Worm (Caenorhabditis elegans): Measurements from ENCODE around the gene D1054.9.

D1054.9 gene

DNA sequence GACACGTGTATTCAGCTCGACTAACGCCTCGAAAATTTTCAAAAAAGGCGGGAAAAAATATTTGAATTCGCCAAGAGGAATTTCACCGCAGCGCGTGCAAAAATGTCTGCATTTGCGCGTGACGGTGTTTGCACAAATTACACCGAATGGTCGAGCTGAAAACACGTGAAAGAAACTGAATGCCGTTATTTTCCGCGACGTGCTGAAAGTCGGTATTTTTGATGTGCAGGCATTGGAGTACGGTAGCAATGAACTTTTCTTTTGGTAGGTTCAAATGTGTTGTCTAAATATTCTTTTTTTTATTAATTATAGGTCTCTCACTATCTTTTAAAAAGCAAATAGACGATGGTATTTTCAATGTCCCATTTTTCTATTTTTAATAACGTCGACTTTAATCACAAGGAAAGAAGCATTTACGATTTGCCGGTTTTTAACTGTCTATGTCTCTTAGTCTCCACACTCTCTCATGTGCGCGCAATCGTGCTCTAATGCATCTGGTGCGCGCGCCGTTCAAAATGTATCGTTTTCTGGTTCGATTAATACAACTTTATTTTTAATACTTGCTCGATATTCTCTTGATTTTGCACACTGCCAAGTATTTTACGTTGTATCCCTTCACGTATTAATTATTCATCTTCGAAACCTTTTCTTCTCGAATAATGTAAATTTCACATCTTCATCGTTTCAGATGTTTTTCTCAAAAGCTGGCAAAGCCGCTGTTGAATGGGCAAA, 22.7 kb upstream of the D1054.9 start, which contains the start of the genes C29A12.1 and lig-1:
Gene C29A12.1 (minus strand): TSS at position 63 of the 732 bp plus-strand sequence.
Gene lig-1 (plus strand): TSS at position 682 of the 732 bp plus-strand sequence.
- TF ChIP-seq C34F6.9 (tag; optimal IDR thresholded peaks at IDR 0.05), result peak; percentile 22
- no peak for TF ChIP-seq skn-1 (tag; optimal IDR thresholded peaks at IDR 0.05)
- TF ChIP-seq blmp-1 (tag; optimal IDR thresholded peaks at IDR 0.05; ENCODE audit: insufficient read depth), result no peak
- no peak for TF ChIP-seq zag-1 (tag; optimal IDR thresholded peaks at IDR 0.05)
- peak; percentile 45 for TF ChIP-seq unc-55 (GFP tag; optimal IDR thresholded peaks at IDR 0.05)
- peak; percentile 41 for TF ChIP-seq gmeb-1 (tag; optimal IDR thresholded peaks at IDR 0.05)
- no peak for TF ChIP-seq unc-62 (GFP tag; optimal IDR thresholded peaks at IDR 0.05)
- no peak for TF ChIP-seq alr-1 (tag; optimal IDR thresholded peaks at IDR 0.05)
- TF ChIP-seq lin-13 (GFP tag; optimal IDR thresholded peaks at IDR 0.05), result no peak
- no peak for TF ChIP-seq lin-11 (tag; optimal IDR thresholded peaks at IDR 0.05)
- TF ChIP-seq peb-1 (tag; optimal IDR thresholded peaks at IDR 0.05), result no peak
- TF ChIP-seq F13H6.1 (tag; optimal IDR thresholded peaks at IDR 0.05), result no peak
- no peak for TF ChIP-seq sem-4 (tag; optimal IDR thresholded peaks at IDR 0.05)
- TF ChIP-seq lsy-2 (tag; optimal IDR thresholded peaks at IDR 0.05), result peak in 1 of 2 experiments; percentile 36
- no peak for TF ChIP-seq ama-1 (optimal IDR thresholded peaks at IDR 0.05)
- no peak for TF ChIP-seq ceh-82 (tag; optimal IDR thresholded peaks at IDR 0.05)
- no peak for TF ChIP-seq lin-39 (tag; optimal IDR thresholded peaks at IDR 0.05)
- peak; percentile 39 for TF ChIP-seq nhr-129 (tag; optimal IDR thresholded peaks at IDR 0.05)
- no peak for TF ChIP-seq mab-5 (tag; optimal IDR thresholded peaks at IDR 0.05)

- TF ChIP-seq nhr-129 (tag; optimal IDR thresholded peaks at IDR 0.05) (no peak), peb-1 (tag; optimal IDR thresholded peaks at IDR 0.05) (no peak), ZK546.5 (tag; optimal IDR thresholded peaks at IDR 0.05) (no peak), ceh-16 (tag; optimal IDR thresholded peaks at IDR 0.05) (no peak), sma-3 (GFP tag; optimal IDR thresholded peaks at IDR 0.05) (no peak), F13H6.1 (tag; optimal IDR thresholded peaks at IDR 0.05) (no peak), nhr-21 (tag; optimal IDR thresholded peaks at IDR 0.05) (no peak), ceh-82 (tag; optimal IDR thresholded peaks at IDR 0.05) (no peak), crh-2 (tag; optimal IDR thresholded peaks at IDR 0.05) (no peak), egl-27 (tag; optimal IDR thresholded peaks at IDR 0.05) (no peak), R02D3.7 (tag; optimal IDR thresholded peaks at IDR 0.05) (no peak), mab-5 (tag; optimal IDR thresholded peaks at IDR 0.05) (no peak), fos-1 (tag; optimal IDR thresholded peaks at IDR 0.05) (no peak), mbf-1 (tag; optimal IDR thresholded peaks at IDR 0.05) (no peak), ztf-4 (tag; optimal IDR thresholded peaks at IDR 0.05) (no peak), blmp-1 (tag; optimal IDR thresholded peaks at IDR 0.05; ENCODE audit: insufficient read depth) (no peak), aly-2 (tag; optimal IDR thresholded peaks at IDR 0.05) (no peak)
Observed at ce11 chrV:10811763-10812162, 20.9 kb upstream of the D1054.9 start, which contains the start of gene C29A12.22. TSS of gene C29A12.22 (plus strand) at chrV:10812063.

DNA sequence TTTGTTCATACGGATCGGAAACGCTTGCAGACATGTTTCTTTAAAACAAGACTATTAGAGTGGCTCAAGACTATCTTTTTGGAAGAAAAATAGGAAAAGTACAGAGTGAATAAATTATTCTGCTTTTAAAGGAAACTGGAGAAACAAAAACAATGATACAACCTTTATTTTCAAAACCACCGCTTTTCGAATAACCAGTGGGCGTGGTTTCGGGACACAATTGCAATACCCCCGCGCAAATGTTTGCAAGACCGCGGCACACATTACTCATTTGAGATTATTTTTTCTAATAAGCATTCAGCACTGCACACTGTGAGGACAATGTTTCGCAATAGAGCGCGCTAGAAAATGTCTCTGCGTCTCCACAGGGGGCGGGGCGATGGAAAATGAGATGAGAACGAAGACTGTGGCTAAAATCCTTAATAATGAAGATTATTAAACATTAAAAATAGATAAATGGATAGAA, 17.0 kb upstream of the D1054.9 start, which contains the start of gene plrg-1:
Gene plrg-1 (minus strand): TSS at position 51 of the 466 bp plus-strand sequence.
- TF ChIP-seq ztf-11 (tag; optimal IDR thresholded peaks at IDR 0.05) (peak; percentile 9), nhr-25 (tag; optimal IDR thresholded peaks at IDR 0.05) (peak; percentile 91), gmeb-1 (tag; optimal IDR thresholded peaks at IDR 0.05) (peak; percentile 86), nhr-6 (tag; optimal IDR thresholded peaks at IDR 0.05) (peak; percentile 62), mdl-1 (tag; optimal IDR thresholded peaks at IDR 0.05) (peak in 1 of 2 experiments; percentile 30), lin-11 (tag; optimal IDR thresholded peaks at IDR 0.05) (peak; percentile 88), crh-2 (tag; optimal IDR thresholded peaks at IDR 0.05) (peak; percentile 83), nhr-11 (tag; optimal IDR thresholded peaks at IDR 0.05) (peak; percentile 53), nhr-21 (tag; optimal IDR thresholded peaks at IDR 0.05) (peak; percentile 70), R02D3.7 (tag; optimal IDR thresholded peaks at IDR 0.05) (peak; percentile 19), nhr-12 (tag; optimal IDR thresholded peaks at IDR 0.05) (no peak), ama-1 (optimal IDR thresholded peaks at IDR 0.05) (no peak), egl-27 (tag; optimal IDR thresholded peaks at IDR 0.05) (peak; percentile 62), nhr-23 (tag; optimal IDR thresholded peaks at IDR 0.05) (no peak), ceh-16 (tag; optimal IDR thresholded peaks at IDR 0.05) (peak; percentile 63), ceh-82 (tag; optimal IDR thresholded peaks at IDR 0.05) (peak; percentile 50), F13H6.1 (tag; optimal IDR thresholded peaks at IDR 0.05) (peak; percentile 93), lin-13 (GFP tag; optimal IDR thresholded peaks at IDR 0.05) (peak; percentile 82), elt-3 (tag; optimal IDR thresholded peaks at IDR 0.05) (no peak), snpc-4 (tag; optimal IDR thresholded peaks at IDR 0.05) (peak; percentile 74), sma-3 (GFP tag; optimal IDR thresholded peaks at IDR 0.05) (peak; percentile 90), ZK546.5 (tag; optimal IDR thresholded peaks at IDR 0.05) (peak; percentile 22), unc-62 (GFP tag; optimal IDR thresholded peaks at IDR 0.05) (no peak), sem-4 (tag; optimal IDR thresholded peaks at IDR 0.05) (peak; percentile 85), Y55F3AM.14 (GFP tag; optimal IDR thresholded peaks at IDR 0.05) (peak; percentile 7), ztf-4 (tag; optimal IDR thresholded peaks at IDR 0.05) (peak; percentile 83), peb-1 (tag; optimal IDR thresholded peaks at IDR 0.05) (no peak), nhr-10 (tag; optimal IDR thresholded peaks at IDR 0.05) (no peak), dmd-4 (tag; optimal IDR thresholded peaks at IDR 0.05) (no peak), zag-1 (tag; optimal IDR thresholded peaks at IDR 0.05) (peak; percentile 56), ztf-1 (GFP tag; conservative IDR thresholded peaks at IDR 0.05) (no peak), nhr-129 (tag; optimal IDR thresholded peaks at IDR 0.05) (peak; percentile 86), lin-39 (tag; optimal IDR thresholded peaks at IDR 0.05) (no peak), aly-2 (tag; optimal IDR thresholded peaks at IDR 0.05) (no peak), sma-9 (GFP tag; optimal IDR thresholded peaks at IDR 0.05) (peak; percentile 96), sma-9 (tag; optimal IDR thresholded peaks at IDR 0.05) (no peak), alr-1 (tag; optimal IDR thresholded peaks at IDR 0.05) (peak; percentile 1)
